Fruit fly (Drosophila melanogaster): ENCODE data around the gene Eip78C.

Eip78C gene

DNA sequence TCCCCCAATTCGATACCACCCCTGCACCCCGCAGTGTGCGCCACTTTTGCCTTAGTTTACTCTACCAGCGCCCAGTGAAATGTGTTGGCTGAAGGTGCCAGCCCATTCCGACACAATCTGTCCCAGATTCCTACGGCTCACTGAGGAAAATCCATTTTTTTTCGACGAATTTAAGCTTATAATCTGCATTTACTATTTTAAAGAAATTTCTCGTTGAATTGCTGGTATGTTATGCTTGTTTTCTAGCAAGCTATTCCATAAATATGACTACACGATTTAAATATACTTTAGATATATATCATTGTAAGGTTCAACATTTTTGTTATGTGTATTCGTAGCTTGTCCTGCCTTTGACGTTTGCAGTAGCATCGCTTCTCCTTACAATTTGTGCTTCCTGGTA is 3.1 kb upstream of the Eip78C start:
- TF ChIP-seq gcm (GFP tag; optimal IDR thresholded peaks at IDR 0.05) (no peak), CG9727 (GFP tag; optimal IDR thresholded peaks at IDR 0.05) (no peak), CG31441 (GFP tag; IDR thresholded peaks at IDR 0.05) (peak; percentile 28; the same call in 1 of the 2 replicates), Sox102F (GFP tag; optimal IDR thresholded peaks at IDR 0.05) (peak; percentile 46), nmo (GFP tag; optimal IDR thresholded peaks at IDR 0.05) (peak; percentile 3), Dref (GFP tag; IDR thresholded peaks at IDR 0.05) (no peak), Oli (tag; optimal IDR thresholded peaks at IDR 0.05) (peak; percentile 18), CG17359 (tag; optimal IDR thresholded peaks at IDR 0.05) (no peak), CG8765 (GFP tag; IDR thresholded peaks at IDR 0.05) (no peak), CG30431 (GFP tag; optimal IDR thresholded peaks at IDR 0.05) (no peak), Atf3 (GFP tag; optimal IDR thresholded peaks at IDR 0.05) (no peak), D19A (tag; optimal IDR thresholded peaks at IDR 0.05) (no peak), mam (GFP tag; optimal IDR thresholded peaks at IDR 0.05) (no peak), Fer3 (tag; optimal IDR thresholded peaks at IDR 0.05) (no peak), slbo (GFP tag; IDR thresholded peaks at IDR 0.05) (no peak), CG12659 (GFP tag; optimal IDR thresholded peaks at IDR 0.05) (no peak), Blimp-1 (GFP tag; optimal IDR thresholded peaks at IDR 0.05) (peak; percentile 35), hb (GFP tag; IDR thresholded peaks at IDR 0.05; ENCODE audit: partially characterized antibody) (no peak), Xbp1 (GFP tag; optimal IDR thresholded peaks at IDR 0.05) (peak; percentile 22), CG11504 (tag; optimal IDR thresholded peaks at IDR 0.05) (peak; percentile 52), CG16815 (GFP tag; optimal IDR thresholded peaks at IDR 0.05) (no peak), Drgx (GFP tag; IDR thresholded peaks at IDR 0.05) (peak; percentile 59), sens (GFP tag) (peak; percentile 59), dm (GFP tag; optimal IDR thresholded peaks at IDR 0.05) (no peak), Hey (tag; optimal IDR thresholded peaks at IDR 0.05) (no peak), nau (GFP tag; optimal IDR thresholded peaks at IDR 0.05) (no peak), CG12769 (tag; optimal IDR thresholded peaks at IDR 0.05) (peak; percentile 21), CG14667 (GFP tag; IDR thresholded peaks at IDR 0.05) (no peak), CG3838 (GFP tag; optimal IDR thresholded peaks at IDR 0.05) (no peak), unc-4 (GFP tag; IDR thresholded peaks at IDR 0.05; ENCODE audit: partially characterized antibody) (no peak), Side (GFP tag; optimal IDR thresholded peaks at IDR 0.05) (no peak), phol (tag; optimal IDR thresholded peaks at IDR 0.05) (peak; percentile 36), CG10543 (GFP tag; optimal IDR thresholded peaks at IDR 0.05) (no peak), Sry-δ (GFP tag; optimal IDR thresholded peaks at IDR 0.05) (no peak), CG6765 (GFP tag; optimal IDR thresholded peaks at IDR 0.05) (no peak), CG11456 (GFP tag; IDR thresholded peaks at IDR 0.05) (no peak), Adf1 (GFP tag; IDR thresholded peaks at IDR 0.05) (no peak), btn (GFP tag; optimal IDR thresholded peaks at IDR 0.05) (no peak), CG13287 (GFP tag; IDR thresholded peaks at IDR 0.05; ENCODE audit: partially characterized antibody) (no peak), run (tag; optimal IDR thresholded peaks at IDR 0.05) (no peak), CG13424 (tag; optimal IDR thresholded peaks at IDR 0.05) (peak; percentile 15), Mad (GFP tag; optimal IDR thresholded peaks at IDR 0.05) (no peak), ATbp (GFP tag; optimal IDR thresholded peaks at IDR 0.05) (peak; percentile 2), sd (tag; optimal IDR thresholded peaks at IDR 0.05) (peak; percentile 91), CG10979 (tag; optimal IDR thresholded peaks at IDR 0.05) (peak; percentile 52), Gsc (GFP tag; IDR thresholded peaks at IDR 0.05) (no peak), CG7839 (tag; optimal IDR thresholded peaks at IDR 0.05) (peak; percentile 51), CG17328 (GFP tag; IDR thresholded peaks at IDR 0.05) (no peak), lab (GFP tag; optimal IDR thresholded peaks at IDR 0.05) (peak; percentile 5), twi (tag; optimal IDR thresholded peaks at IDR 0.05) (no peak), CG10366 (GFP tag; IDR thresholded peaks at IDR 0.05) (peak; percentile 30; the same call in 1 of the 2 replicates)

Measured in whole organism, embryonic.